Worm (Caenorhabditis elegans) whole organism, mixed stage, embryonic: ENCODE results near the gene ZK809.8.

Experiments
- blmp-1 ChIP-seq: fragments of 150-350 bp; optimal IDR thresholded peaks from 2 replicates; lab custom pipeline; 2014; ENCODE audit warnings: missing biosample characterization, missing genetic modification characterization
- ces-1 ChIP-seq: fragments of 150-350 bp; optimal IDR thresholded peaks from 2 replicates; lab custom pipeline; 2014; ENCODE audit warnings: missing biosample characterization, missing genetic modification reagents, missing genetic modification characterization
- elt-3 ChIP-seq: fragments of 150-350 bp; optimal IDR thresholded peaks from 2 replicates; lab custom pipeline; 2014; ENCODE audit warnings: missing biosample characterization, missing genetic modification characterization
- hlh-1 ChIP-seq: fragments of 150-350 bp; optimal IDR thresholded peaks from 2 replicates; lab custom pipeline; 2014; ENCODE audit warnings: missing biosample characterization, missing genetic modification reagents, missing genetic modification characterization
- mep-1 ChIP-seq: fragments of 150-350 bp; optimal IDR thresholded peaks from 2 replicates; lab custom pipeline; 2017; ENCODE audit warnings: missing biosample characterization, missing genetic modification reagents, missing genetic modification characterization, inconsistent platforms
- nhr-12 ChIP-seq: fragments of 150-350 bp; optimal IDR thresholded peaks from 2 replicates; lab custom pipeline; 2014; ENCODE audit warnings: missing biosample characterization, missing genetic modification characterization
- nhr-237 ChIP-seq: fragments of 150-350 bp; optimal IDR thresholded peaks from 2 replicates; lab custom pipeline; 2014; ENCODE audit warnings: missing biosample characterization, missing genetic modification characterization
- nhr-76 ChIP-seq: sonication (generic microtip); optimal IDR thresholded peaks from 2 replicates; lab custom pipeline; 2017; ENCODE audit warnings: missing biosample characterization, missing genetic modification characterization
- snpc-4 ChIP-seq: fragments of 150-350 bp; optimal IDR thresholded peaks from 2 replicates; lab custom pipeline; 2014; ENCODE audit warnings: missing biosample characterization, missing genetic modification characterization
- sptf-1 ChIP-seq: sonication (generic microtip); optimal IDR thresholded peaks from 2 replicates; lab custom pipeline; 2017; ENCODE audit warnings: mild to moderate bottlenecking, missing genetic modification characterization, moderate library complexity, missing compliant biosample characterization
- ztf-11 ChIP-seq: fragments of 150-350 bp; optimal IDR thresholded peaks from 2 replicates; lab custom pipeline; 2014; ENCODE audit warnings: missing biosample characterization, missing genetic modification characterization

DNA sequence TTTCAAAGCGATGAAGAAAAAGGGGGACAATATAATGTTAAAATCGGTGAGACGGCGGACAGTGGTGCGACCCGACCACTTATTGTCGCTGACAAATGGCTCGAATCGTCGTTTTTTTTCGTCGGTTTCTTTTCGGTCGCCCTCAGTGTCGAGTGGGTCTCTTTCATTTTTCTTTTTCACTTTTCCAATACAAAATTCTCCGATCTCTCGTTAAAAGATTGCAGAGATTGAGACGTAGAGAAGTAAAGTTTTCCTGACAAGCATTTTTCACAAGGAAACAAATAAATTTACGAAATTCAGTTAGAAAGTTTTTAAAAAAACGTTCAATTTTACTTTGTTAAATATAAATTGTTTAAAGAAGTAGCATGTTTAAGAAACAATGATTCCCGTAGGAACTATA lies 42.7 kb upstream of the ZK809.8 start:
- TF ChIP-seq hlh-1 (no peak), ces-1 (GFP tag; lab: Kevin White, UChicago) (no peak), sptf-1 (no peak), ztf-11 (tag; lab: Kevin White, UChicago) (no peak), blmp-1 (tag; lab: Kevin White, UChicago) (no peak), nhr-12 (no peak), mep-1 (tag; lab: Kevin White, UChicago) (no peak), nhr-237 (tag; lab: Kevin White, UChicago) (no peak), nhr-76 (tag; lab: Kevin White, UChicago) (no peak), elt-3 (tag; lab: Kevin White, UChicago) (no peak), snpc-4 (tag; lab: Kevin White, UChicago) (no peak)
